Fruit fly (Drosophila melanogaster): ENCODE data around the gene sens-2.

- TF ChIP-seq CG32121 (GFP tag; IDR thresholded peaks at IDR 0.05) = no peak
- TF ChIP-seq EcR (GFP tag; optimal IDR thresholded peaks at IDR 0.05) = no peak
- no peak for TF ChIP-seq CG15710 (tag; optimal IDR thresholded peaks at IDR 0.05)
- TF ChIP-seq CG8159 (tag; optimal IDR thresholded peaks at IDR 0.05) = no peak
- TF ChIP-seq fd96Ca (GFP tag; IDR thresholded peaks at IDR 0.05) = no peak
- TF ChIP-seq Snoo (tag; optimal IDR thresholded peaks at IDR 0.05) = no peak
Measured at dm6 chr2L:6805783-6806182, 16.0 kb upstream of the sens-2 start, which contains the start of gene CG17375.
